Worm (Caenorhabditis elegans) whole organism, mixed stage, embryonic: ENCODE measurements around the gene nas-10.

ENCODE experiments used
- M03D4.4 ChIP-seq: sonication (generic microtip); optimal IDR thresholded peaks from 2 replicates; lab custom pipeline; 2017; ENCODE audit warnings: mild to moderate bottlenecking, missing genetic modification characterization, missing compliant biosample characterization
- bed-3 ChIP-seq: fragments of 200-800 bp; sonication (Bioruptor generic); optimal IDR thresholded peaks from 3 replicates; lab custom pipeline; 2018; ENCODE audit warnings: mild to moderate bottlenecking, missing genetic modification characterization, moderate library complexity, missing compliant biosample characterization
- blmp-1 ChIP-seq: fragments of 150-350 bp; optimal IDR thresholded peaks from 2 replicates; lab custom pipeline; 2014; ENCODE audit warnings: missing biosample characterization, missing genetic modification characterization
- ceh-43 ChIP-seq: fragments of 200-800 bp; sonication (Bioruptor generic); optimal IDR thresholded peaks from 2 replicates; lab custom pipeline; 2018; ENCODE audit warnings: mild to moderate bottlenecking, missing genetic modification characterization, moderate library complexity, missing compliant biosample characterization
- ceh-83 ChIP-seq: fragments of 200-800 bp; sonication (Bioruptor generic); optimal IDR thresholded peaks from 2 replicates; lab custom pipeline; 2018; ENCODE audit warnings: mild to moderate bottlenecking, missing genetic modification characterization, missing compliant biosample characterization
- ces-1 ChIP-seq: fragments of 150-350 bp; optimal IDR thresholded peaks from 2 replicates; lab custom pipeline; 2014; ENCODE audit warnings: missing biosample characterization, missing genetic modification reagents, missing genetic modification characterization
- cnd-1 ChIP-seq: fragments of 200-800 bp; sonication (Bioruptor generic); optimal IDR thresholded peaks from 2 replicates; lab custom pipeline; 2018; ENCODE audit warnings: mild to moderate bottlenecking, missing genetic modification characterization, missing compliant biosample characterization
- drap-1 ChIP-seq: fragments of 200-800 bp; sonication (Bioruptor generic); optimal IDR thresholded peaks from 3 replicates; lab custom pipeline; 2018; ENCODE audit warnings: mild to moderate bottlenecking, missing genetic modification characterization, missing compliant biosample characterization
- elt-1 ChIP-seq: sonication (generic microtip); optimal IDR thresholded peaks from 2 replicates; lab custom pipeline; 2017; ENCODE audit warnings: missing genetic modification characterization, mild to moderate bottlenecking, missing compliant biosample characterization, antibody characterized with exemption, moderate library complexity, borderline replicate concordance; ENCODE audit not compliant: insufficient read depth
- elt-3 ChIP-seq: fragments of 150-350 bp; optimal IDR thresholded peaks from 2 replicates; lab custom pipeline; 2014; ENCODE audit warnings: missing biosample characterization, missing genetic modification characterization
- flh-1 ChIP-seq: fragments of 200-800 bp; sonication (Bioruptor generic); optimal IDR thresholded peaks from 2 replicates; lab custom pipeline; 2018; ENCODE audit warnings: mild to moderate bottlenecking, missing genetic modification characterization, moderate library complexity, missing compliant biosample characterization
- ham-2 ChIP-seq: fragments of 200-800 bp; sonication (Bioruptor generic); optimal IDR thresholded peaks from 2 replicates; lab custom pipeline; 2018; ENCODE audit warnings: mild to moderate bottlenecking, missing genetic modification characterization, missing compliant biosample characterization
- hlh-1 ChIP-seq: fragments of 150-350 bp; optimal IDR thresholded peaks from 2 replicates; lab custom pipeline; 2014; ENCODE audit warnings: missing biosample characterization, missing genetic modification reagents, missing genetic modification characterization
- lin-13 ChIP-seq: fragments of 150-350 bp; optimal IDR thresholded peaks from 2 replicates; lab custom pipeline; 2014; ENCODE audit warnings: missing biosample characterization, missing genetic modification characterization
- lin-32 ChIP-seq: fragments of 200-800 bp; sonication (Bioruptor generic); optimal IDR thresholded peaks from 2 replicates; lab custom pipeline; 2018; ENCODE audit warnings: mild to moderate bottlenecking, missing genetic modification characterization, missing compliant biosample characterization
- lsy-2 ChIP-seq: fragments of 150-350 bp; optimal IDR thresholded peaks from 2 replicates; lab custom pipeline; 2014; ENCODE audit warnings: missing biosample characterization, missing genetic modification characterization
- mab-5 ChIP-seq: fragments of 150-350 bp; optimal IDR thresholded peaks from 2 replicates; lab custom pipeline; 2014; ENCODE audit warnings: missing biosample characterization, missing genetic modification characterization
- mep-1 ChIP-seq: fragments of 150-350 bp; optimal IDR thresholded peaks from 2 replicates; lab custom pipeline; 2017; ENCODE audit warnings: missing biosample characterization, missing genetic modification reagents, missing genetic modification characterization, inconsistent platforms
- mls-2 ChIP-seq: sonication (generic microtip); optimal IDR thresholded peaks from 2 replicates; lab custom pipeline; 2016; ENCODE audit warnings: mild to moderate bottlenecking, missing genetic modification characterization, moderate library complexity, missing compliant biosample characterization
- nhr-12 ChIP-seq: fragments of 150-350 bp; optimal IDR thresholded peaks from 2 replicates; lab custom pipeline; 2014; ENCODE audit warnings: missing biosample characterization, missing genetic modification characterization
- nhr-2 ChIP-seq: fragments of 150-350 bp; optimal IDR thresholded peaks from 2 replicates; lab custom pipeline; 2014; ENCODE audit warnings: missing biosample characterization, missing genetic modification characterization
- nhr-237 ChIP-seq: fragments of 150-350 bp; optimal IDR thresholded peaks from 2 replicates; lab custom pipeline; 2014; ENCODE audit warnings: missing biosample characterization, missing genetic modification characterization
- nhr-28 ChIP-seq: fragments of 150-350 bp; optimal IDR thresholded peaks from 2 replicates; lab custom pipeline; 2014; ENCODE audit warnings: missing biosample characterization, missing genetic modification characterization
- nhr-76 ChIP-seq: sonication (generic microtip); optimal IDR thresholded peaks from 2 replicates; lab custom pipeline; 2017; ENCODE audit warnings: missing biosample characterization, missing genetic modification characterization
- pha-4 ChIP-seq: fragments of 150-350 bp; optimal IDR thresholded peaks from 2 replicates; lab custom pipeline; 2018; ENCODE audit warnings: missing biosample characterization, missing genetic modification reagents, missing genetic modification characterization
- sem-2 ChIP-seq: fragments of 200-800 bp; sonication (Bioruptor generic); optimal IDR thresholded peaks from 2 replicates; lab custom pipeline; 2018; ENCODE audit warnings: mild to moderate bottlenecking, missing genetic modification characterization, missing compliant biosample characterization
- snpc-4 ChIP-seq: fragments of 150-350 bp; optimal IDR thresholded peaks from 2 replicates; lab custom pipeline; 2014; ENCODE audit warnings: missing biosample characterization, missing genetic modification characterization
- sptf-1 ChIP-seq: sonication (generic microtip); optimal IDR thresholded peaks from 2 replicates; lab custom pipeline; 2017; ENCODE audit warnings: mild to moderate bottlenecking, missing genetic modification characterization, moderate library complexity, missing compliant biosample characterization
- tbx-8 ChIP-seq: fragments of 200-800 bp; sonication (Bioruptor generic); optimal IDR thresholded peaks from 2 replicates; lab custom pipeline; 2018; ENCODE audit warnings: mild to moderate bottlenecking, missing genetic modification characterization, moderate library complexity, missing compliant biosample characterization
- unc-120 ChIP-seq: sonication (generic microtip); optimal IDR thresholded peaks from 2 replicates; lab custom pipeline; 2017; ENCODE audit warnings: missing genetic modification characterization, missing compliant biosample characterization; ENCODE audit not compliant: poor library complexity, severe bottlenecking
- unc-39 ChIP-seq: fragments of 150-350 bp; optimal IDR thresholded peaks from 2 replicates; lab custom pipeline; 2014; ENCODE audit warnings: missing biosample characterization, missing genetic modification characterization
- unc-62 ChIP-seq: fragments of 150-350 bp; optimal IDR thresholded peaks from 2 replicates; lab custom pipeline; 2014; ENCODE audit warnings: missing biosample characterization, missing genetic modification reagents, missing genetic modification characterization
- zip-8 ChIP-seq: fragments of 150-350 bp; optimal IDR thresholded peaks from 2 replicates; lab custom pipeline; 2014; ENCODE audit warnings: missing biosample characterization, missing genetic modification characterization
- ztf-11 ChIP-seq: fragments of 150-350 bp; optimal IDR thresholded peaks from 2 replicates; lab custom pipeline; 2014; ENCODE audit warnings: missing biosample characterization, missing genetic modification characterization

nas-10 gene

DNA sequence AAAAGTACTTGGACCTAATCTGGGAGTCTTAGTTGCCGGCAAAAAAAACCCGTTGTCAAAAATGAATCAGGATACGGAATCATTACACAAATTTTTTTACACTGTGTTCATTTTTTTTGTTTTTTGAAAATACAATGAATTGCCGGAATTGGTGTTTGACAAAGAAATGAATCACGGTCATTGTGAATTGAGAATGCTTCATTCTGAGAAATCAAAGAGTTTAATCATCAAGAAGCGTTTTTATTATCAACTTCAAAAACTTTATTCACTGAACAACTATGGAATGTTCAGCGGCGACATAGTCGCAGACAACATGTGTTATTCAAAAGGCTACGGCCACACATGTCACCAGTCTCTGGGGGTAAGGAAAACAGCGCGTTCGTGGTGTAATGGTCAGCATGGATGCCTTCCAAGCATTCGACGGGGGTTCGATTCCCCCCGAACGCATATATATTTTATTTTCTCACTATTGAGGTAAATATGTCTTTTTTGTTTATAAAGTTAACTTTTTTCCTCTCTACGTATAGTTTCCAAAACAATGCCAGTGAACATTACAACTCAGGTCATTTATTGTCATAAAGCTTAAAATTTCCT, at the start of gene nas-10:
TSS of gene nas-10 (minus strand) at position 51 of the 594 bp plus-strand sequence.
- TF ChIP-seq unc-120 (tag; lab: Kevin White, UChicago) (peak; percentile 86), unc-62 (GFP tag; lab: Kevin White, UChicago) (no peak), elt-1 (no peak), ztf-11 (peak; percentile 38), lsy-2 (tag; lab: Kevin White, UChicago) (no peak), ham-2 (GFP tag; lab: Kevin White, UChicago) (peak; percentile 73), pha-4 (peak; percentile 65), flh-1 (GFP tag; lab: Kevin White, UChicago) (peak; percentile 51), cnd-1 (tag; lab: Kevin White, UChicago) (peak; percentile 83), bed-3 (peak; percentile 76), nhr-12 (tag; lab: Kevin White, UChicago) (no peak), ceh-43 (GFP tag; lab: Kevin White, UChicago) (peak; percentile 68), sptf-1 (tag; lab: Kevin White, UChicago) (peak; percentile 95), ceh-83 (GFP tag; lab: Kevin White, UChicago) (peak; percentile 90), hlh-1 (tag; lab: Kevin White, UChicago) (peak; percentile 57), elt-3 (tag; lab: Kevin White, UChicago) (no peak), mab-5 (no peak), sem-2 (GFP tag; lab: Kevin White, UChicago) (peak; percentile 80), zip-8 (tag; lab: Kevin White, UChicago) (no peak), ces-1 (GFP tag; lab: Kevin White, UChicago) (peak; percentile 50), nhr-2 (tag; lab: Kevin White, UChicago) (no peak), tbx-8 (GFP tag; lab: Kevin White, UChicago) (peak; percentile 30), unc-39 (tag; lab: Kevin White, UChicago) (peak; percentile 10), drap-1 (GFP tag; lab: Kevin White, UChicago) (peak; percentile 88), blmp-1 (tag; lab: Kevin White, UChicago) (no peak), mls-2 (peak; percentile 95), snpc-4 (tag; lab: Kevin White, UChicago) (no peak), M03D4.4 (tag; lab: Kevin White, UChicago) (peak; percentile 92), nhr-76 (tag; lab: Kevin White, UChicago) (no peak), nhr-28 (tag; lab: Kevin White, UChicago) (peak; percentile 17), lin-32 (GFP tag; lab: Kevin White, UChicago) (peak; percentile 76), lin-13 (tag; lab: Kevin White, UChicago) (no peak), mep-1 (tag; lab: Kevin White, UChicago) (peak; percentile 61)

DNA sequence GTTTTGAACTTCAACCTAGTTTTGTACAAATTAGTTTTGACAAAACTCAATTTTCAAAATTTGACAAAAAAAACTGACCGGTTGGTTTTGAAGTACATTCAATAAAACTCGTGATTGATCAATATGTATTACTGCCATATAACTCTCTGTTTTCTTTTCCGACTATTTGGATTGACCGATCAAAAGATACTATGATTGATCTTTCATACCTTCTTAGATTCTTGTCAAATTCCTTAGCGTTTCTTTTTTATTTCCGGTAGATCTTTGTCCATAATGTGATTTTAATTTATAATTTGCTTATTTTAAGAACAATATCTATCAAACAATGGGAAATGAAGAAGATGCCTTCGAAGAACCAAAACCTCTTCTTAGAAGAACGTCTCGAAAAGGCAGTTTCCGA, 49.0 kb upstream of the nas-10 start, which contains the start of gene F58A3.3:
TSS of gene F58A3.3 (plus strand) at position 301 of the 400 bp plus-strand sequence.
- TF ChIP-seq nhr-237 (tag; lab: Kevin White, UChicago) = no peak
- no peak for TF ChIP-seq lsy-2 (tag; lab: Kevin White, UChicago)
- no peak for TF ChIP-seq unc-39 (tag; lab: Kevin White, UChicago)
- TF ChIP-seq sptf-1 (tag; lab: Kevin White, UChicago) = no peak
- TF ChIP-seq blmp-1 (tag; lab: Kevin White, UChicago) = no peak
- TF ChIP-seq mep-1 (tag; lab: Kevin White, UChicago) = no peak
- TF ChIP-seq ham-2 (GFP tag; lab: Kevin White, UChicago) = no peak

DNA sequence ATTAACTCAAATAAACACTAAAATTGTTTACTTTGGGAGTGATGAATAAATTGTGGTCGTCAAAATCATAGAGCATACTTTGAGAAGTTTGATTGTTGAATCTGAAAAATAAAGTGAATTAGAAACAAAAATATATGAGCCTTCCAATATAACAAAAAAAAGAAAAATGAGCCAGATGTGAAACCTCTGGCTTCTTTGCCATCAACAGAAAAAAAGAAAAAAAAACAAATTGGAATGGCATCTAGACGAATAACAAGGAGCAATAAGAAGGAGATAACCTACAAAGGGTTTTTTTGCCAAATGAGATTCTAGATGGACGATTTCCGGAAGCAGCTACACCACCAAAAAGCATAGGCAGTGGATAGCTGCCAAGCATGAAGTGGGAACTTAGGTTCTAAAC, 47.3 kb upstream of the nas-10 start, which contains the start of gene F58A3.4:
TSS of gene F58A3.4 (minus strand) at position 101 of the 400 bp plus-strand sequence.
- TF ChIP-seq sem-2 (GFP tag; lab: Kevin White, UChicago) (no peak), ceh-83 (GFP tag; lab: Kevin White, UChicago) (no peak), mep-1 (tag; lab: Kevin White, UChicago) (no peak)

DNA sequence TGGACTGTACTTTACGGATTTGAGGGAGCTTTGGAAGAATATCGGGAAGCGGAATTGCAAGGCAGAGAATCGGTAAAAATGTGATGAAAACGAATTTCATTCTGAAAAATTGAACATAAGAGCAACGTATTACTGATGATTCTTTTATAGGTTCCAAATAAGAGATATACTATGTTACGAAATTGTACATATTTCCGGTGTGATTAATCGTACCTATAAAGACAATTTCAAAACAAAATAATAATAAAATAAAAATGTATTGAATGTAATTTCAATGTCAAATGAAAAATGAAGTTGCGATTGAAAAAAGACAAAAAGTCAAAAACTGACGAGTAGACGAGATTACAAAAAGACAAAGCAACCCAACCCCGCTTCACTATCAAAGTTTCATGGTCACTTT, 45.7 kb upstream of the nas-10 start, which contains the start of gene ttr-31:
TSS of gene ttr-31 (minus strand) at position 101 of the 400 bp plus-strand sequence.
- TF ChIP-seq unc-39 (tag; lab: Kevin White, UChicago) (no peak), ztf-11 (no peak), pha-4 (no peak), nhr-12 (tag; lab: Kevin White, UChicago) (no peak), ces-1 (GFP tag; lab: Kevin White, UChicago) (no peak), lin-32 (GFP tag; lab: Kevin White, UChicago) (no peak), nhr-2 (tag; lab: Kevin White, UChicago) (no peak), elt-3 (tag; lab: Kevin White, UChicago) (no peak), tbx-8 (GFP tag; lab: Kevin White, UChicago) (no peak), blmp-1 (tag; lab: Kevin White, UChicago) (no peak)
